Fruit fly (Drosophila melanogaster) whole organism, embryonic: ENCODE results near the gene CG46463.

Source experiments
- Asciz ChIP-seq: fragments of 200-800 bp; sonication (Bioruptor generic); optimal IDR thresholded peaks from 2 replicates; lab custom pipeline; 2017; ENCODE audit warnings: missing biosample characterization, mild to moderate bottlenecking, missing genetic modification characterization, missing genetic modification reagents
- B-H1 ChIP-seq: fragments of 200-800 bp; sonication (Bioruptor generic); IDR thresholded peaks from 3 replicates; pipeline ENCODE4 v1.3.6; 2022; ENCODE audit warnings: missing biosample characterization, missing genetic modification characterization
- B-H2 ChIP-seq: fragments of 200-800 bp; sonication (Bioruptor generic); optimal IDR thresholded peaks from 2 replicates; lab custom pipeline; 2018; ENCODE audit warnings: missing biosample characterization, mild to moderate bottlenecking, missing genetic modification characterization
- Blimp-1 ChIP-seq: fragments of 200-800 bp; sonication (Bioruptor generic); optimal IDR thresholded peaks from 3 replicates; lab custom pipeline; 2018; ENCODE audit warnings: missing biosample characterization, missing genetic modification characterization, mild to moderate bottlenecking, moderate library complexity, missing genetic modification reagents
- C15 ChIP-seq: fragments of 200-800 bp; sonication (Bioruptor generic); IDR thresholded peaks from 3 replicates; pipeline ENCODE4 v1.3.6; 2022; ENCODE audit warnings: missing biosample characterization, missing genetic modification characterization
- CG10274 ChIP-seq: fragments of 200-800 bp; sonication (Bioruptor generic); optimal IDR thresholded peaks from 3 replicates; lab custom pipeline; 2017; ENCODE audit warnings: missing biosample characterization, mild to moderate bottlenecking, missing genetic modification characterization
- CG11085 ChIP-seq: fragments of 200-800 bp; sonication (Bioruptor generic); IDR thresholded peaks from 2 replicates; pipeline ENCODE4 v1.3.6; 2022; ENCODE audit warnings: missing biosample characterization, missing genetic modification characterization
- CG11456 ChIP-seq: fragments of 200-800 bp; sonication (Bioruptor generic); IDR thresholded peaks from 3 replicates; pipeline ENCODE4 v1.3.6; 2022; ENCODE audit warnings: missing biosample characterization, missing genetic modification characterization
- CG12071 ChIP-seq: fragments of 200-800 bp; sonication (Bioruptor generic); optimal IDR thresholded peaks from 3 replicates; lab custom pipeline; 2018; ENCODE audit warnings: missing biosample characterization, mild to moderate bottlenecking, missing genetic modification characterization
- CG12659 ChIP-seq: fragments of 200-800 bp; sonication (Bioruptor generic); optimal IDR thresholded peaks from 3 replicates; lab custom pipeline; 2017; ENCODE audit warnings: mild to moderate bottlenecking, missing biosample characterization, missing genetic modification reagents, missing genetic modification characterization
- CG17359 ChIP-seq: fragments of 200-800 bp; sonication (Bioruptor generic); optimal IDR thresholded peaks from 3 replicates; lab custom pipeline; 2018; ENCODE audit warnings: missing biosample characterization, mild to moderate bottlenecking, missing genetic modification characterization, moderate library complexity
- CG2120 ChIP-seq: fragments of 200-800 bp; sonication (Bioruptor generic); optimal IDR thresholded peaks from 3 replicates; lab custom pipeline; 2016; ENCODE audit warnings: missing biosample characterization, missing genetic modification characterization
- CG2129 ChIP-seq: fragments of 200-800 bp; sonication (Bioruptor generic); IDR thresholded peaks from 2 replicates; pipeline ENCODE4 v1.3.6; 2022; ENCODE audit warnings: missing biosample characterization, missing genetic modification characterization; ENCODE audit not compliant: partially characterized antibody
- CG2199 ChIP-seq: fragments of 200-800 bp; sonication (Bioruptor generic); IDR thresholded peaks from 3 replicates; pipeline ENCODE4 v1.3.6; 2022; ENCODE audit warnings: missing biosample characterization, missing genetic modification characterization
- CG2678 ChIP-seq: fragments of 200-800 bp; sonication (Bioruptor generic); optimal IDR thresholded peaks from 3 replicates; lab custom pipeline; 2019; ENCODE audit warnings: missing biosample characterization, mild to moderate bottlenecking, missing genetic modification characterization, moderate library complexity
- CG2875 ChIP-seq: fragments of 200-800 bp; sonication (Bioruptor generic); optimal IDR thresholded peaks from 2 replicates; lab custom pipeline; 2017; ENCODE audit warnings: missing biosample characterization, mild to moderate bottlenecking, missing genetic modification characterization, missing genetic modification reagents
- CG32532 ChIP-seq: fragments of 200-800 bp; sonication (Bioruptor generic); IDR thresholded peaks from 2 replicates; pipeline ENCODE4 v1.3.6; 2022; ENCODE audit warnings: missing biosample characterization, missing genetic modification characterization
- CG4424 ChIP-seq: fragments of 200-800 bp; sonication (Bioruptor generic); optimal IDR thresholded peaks from 3 replicates; lab custom pipeline; 2016; ENCODE audit warnings: missing biosample characterization, missing genetic modification characterization
- CG5953 ChIP-seq: fragments of 200-800 bp; sonication (Bioruptor generic); IDR thresholded peaks from 2 replicates; pipeline ENCODE4 v1.3.6; 2022; ENCODE audit warnings: missing biosample characterization, missing genetic modification characterization
- CG6689 ChIP-seq: fragments of 200-800 bp; sonication (Bioruptor generic); IDR thresholded peaks from 2 replicates; pipeline ENCODE4 v1.3.6; 2022; ENCODE audit warnings: missing biosample characterization, missing genetic modification characterization
- CG7839 ChIP-seq: fragments of 200-800 bp; sonication (Bioruptor generic); optimal IDR thresholded peaks from 3 replicates; lab custom pipeline; 2018; ENCODE audit warnings: missing biosample characterization, mild to moderate bottlenecking, missing genetic modification characterization, moderate library complexity
- CG8478 ChIP-seq: fragments of >200 bp; optimal IDR thresholded peaks from 2 replicates; lab custom pipeline; 2018
- CG8924 ChIP-seq: fragments of 200-800 bp; optimal IDR thresholded peaks from 3 replicates; lab custom pipeline; 2019; ENCODE audit warnings: missing biosample characterization, mild to moderate bottlenecking, missing genetic modification characterization, moderate library complexity
- CG9215 ChIP-seq: fragments of 200-800 bp; sonication (Bioruptor generic); IDR thresholded peaks from 2 replicates; pipeline ENCODE4 v1.3.6; 2022; ENCODE audit warnings: missing biosample characterization, missing genetic modification characterization
- CG9932 ChIP-seq: fragments of 200-800 bp; sonication (Bioruptor generic); IDR thresholded peaks from 2 replicates; pipeline ENCODE4 v1.3.6; 2022; ENCODE audit warnings: missing biosample characterization, missing genetic modification characterization
- Camta ChIP-seq: fragments of 200-800 bp; sonication (Bioruptor generic); optimal IDR thresholded peaks from 2 replicates; lab custom pipeline; 2016; ENCODE audit warnings: missing biosample characterization, missing genetic modification characterization
- Dad ChIP-seq: fragments of 200-800 bp; sonication (Bioruptor generic); optimal IDR thresholded peaks from 3 replicates; lab custom pipeline; 2016; ENCODE audit warnings: missing biosample characterization, missing genetic modification characterization
- Eip74EF ChIP-seq, 2 experiments: fragments of 200-800 bp in 1 of 2; fragments of >200 bp in 1 of 2; sonication (Bioruptor generic) in 1 of 2; optimal IDR thresholded peaks; 2 replicates each; lab custom pipeline; 2017 to 2019; ENCODE audit warnings: missing biosample characterization in 2 of 2, missing genetic modification characterization in 2 of 2, mild to moderate bottlenecking in 1 of 2, moderate library complexity in 1 of 2
- Gsc ChIP-seq: fragments of 200-800 bp; sonication (Bioruptor generic); IDR thresholded peaks from 2 replicates; pipeline ENCODE4 v1.3.6; 2022; ENCODE audit warnings: missing biosample characterization, missing genetic modification characterization
- Hmx ChIP-seq: fragments of 200-800 bp; sonication (Bioruptor generic); optimal IDR thresholded peaks from 2 replicates; lab custom pipeline; 2016; ENCODE audit warnings: missing biosample characterization, missing genetic modification characterization
- NC2α ChIP-seq: fragments of 200-800 bp; sonication (Bioruptor generic); optimal IDR thresholded peaks from 2 replicates; lab custom pipeline; 2016; ENCODE audit warnings: missing biosample characterization, missing genetic modification characterization
- Sox100B ChIP-seq: fragments of 200-800 bp; sonication (Bioruptor generic); optimal IDR thresholded peaks from 3 replicates; lab custom pipeline; 2018; ENCODE audit warnings: missing biosample characterization, mild to moderate bottlenecking, missing genetic modification characterization
- bab2 ChIP-seq: fragments of 200-800 bp; sonication (Bioruptor generic); optimal IDR thresholded peaks from 2 replicates; lab custom pipeline; 2016; ENCODE audit warnings: missing biosample characterization, missing genetic modification characterization
- chinmo ChIP-seq: fragments of 200-800 bp; sonication (Bioruptor generic); IDR thresholded peaks from 4 replicates; pipeline ENCODE4 v1.3.6; 2022; ENCODE audit warnings: missing biosample characterization, missing genetic modification characterization; ENCODE audit not compliant: partially characterized antibody
- chm ChIP-seq: fragments of 200-800 bp; sonication (Bioruptor generic); IDR thresholded peaks from 2 replicates; pipeline ENCODE4 v1.3.6; 2022; ENCODE audit warnings: missing biosample characterization, missing genetic modification characterization
- ci ChIP-seq: fragments of 200-800 bp; sonication (Bioruptor generic); IDR thresholded peaks from 3 replicates; pipeline ENCODE4 v1.3.6; 2022; ENCODE audit warnings: missing biosample characterization, missing genetic modification characterization
- crp ChIP-seq, 2 experiments: fragments of 200-800 bp; sonication (Bioruptor generic); optimal IDR thresholded peaks; 2 replicates in 1 of 2; 3 replicates in 1 of 2; lab custom pipeline; 2017; ENCODE audit warnings: missing biosample characterization in 2 of 2, missing genetic modification characterization in 2 of 2, mild to moderate bottlenecking in 1 of 2, moderate library complexity in 1 of 2
- dan ChIP-seq: fragments of 200-800 bp; sonication (Bioruptor generic); IDR thresholded peaks from 2 replicates; pipeline ENCODE4 v1.3.6; 2022; ENCODE audit warnings: missing biosample characterization, missing genetic modification characterization
- fd102C ChIP-seq: fragments of 200-800 bp; sonication (Bioruptor generic); optimal IDR thresholded peaks from 2 replicates; lab custom pipeline; 2018; ENCODE audit warnings: missing biosample characterization, mild to moderate bottlenecking, missing genetic modification characterization, moderate library complexity
- gcm ChIP-seq: fragments of 200-800 bp; sonication (Bioruptor generic); optimal IDR thresholded peaks from 2 replicates; lab custom pipeline; 2019; ENCODE audit warnings: missing biosample characterization, mild to moderate bottlenecking, missing genetic modification characterization, moderate library complexity
- h ChIP-seq: fragments of >200 bp; optimal IDR thresholded peaks from 2 replicates; lab custom pipeline; 2017
- nerfin-2 ChIP-seq: fragments of 200-800 bp; sonication (Bioruptor generic); IDR thresholded peaks from 2 replicates; pipeline ENCODE4 v1.3.6; 2022; ENCODE audit warnings: missing biosample characterization, missing genetic modification characterization; ENCODE audit not compliant: partially characterized antibody
- odd ChIP-seq: fragments of 200-800 bp; sonication (Bioruptor generic); optimal IDR thresholded peaks from 2 replicates; lab custom pipeline; 2017; ENCODE audit warnings: missing biosample characterization, mild to moderate bottlenecking, missing genetic modification characterization
- otp ChIP-seq: fragments of 200-800 bp; sonication (Bioruptor generic); IDR thresholded peaks from 3 replicates; pipeline ENCODE4, ENCODE4 v1.3.6; 2022; ENCODE audit warnings: missing biosample characterization, missing genetic modification characterization
- pita ChIP-seq: fragments of 200-800 bp; sonication (Bioruptor generic); optimal IDR thresholded peaks from 2 replicates; lab custom pipeline; 2017; ENCODE audit warnings: missing biosample characterization, mild to moderate bottlenecking, missing genetic modification characterization
- salm ChIP-seq: fragments of 200-800 bp; sonication (Bioruptor generic); optimal IDR thresholded peaks from 2 replicates; lab custom pipeline; 2018; ENCODE audit warnings: missing biosample characterization, mild to moderate bottlenecking, missing genetic modification characterization
- scrt ChIP-seq: fragments of 200-800 bp; sonication (Bioruptor generic); optimal IDR thresholded peaks from 2 replicates; lab custom pipeline; 2018; ENCODE audit warnings: missing biosample characterization, mild to moderate bottlenecking, missing genetic modification characterization, moderate library complexity
- slou ChIP-seq: fragments of 200-800 bp; sonication (Bioruptor generic); optimal IDR thresholded peaks from 3 replicates; lab custom pipeline; 2016; ENCODE audit warnings: missing biosample characterization, missing genetic modification characterization
- sna ChIP-seq: fragments of 200-800 bp; sonication (Bioruptor generic); IDR thresholded peaks from 2 replicates; pipeline ENCODE4 v1.3.6; 2022; ENCODE audit warnings: missing biosample characterization, missing genetic modification characterization; ENCODE audit not compliant: partially characterized antibody
- twi ChIP-seq: fragments of 200-800 bp; optimal IDR thresholded peaks from 2 replicates; lab custom pipeline; 2019; ENCODE audit warnings: missing biosample characterization, mild to moderate bottlenecking, missing genetic modification characterization, moderate library complexity
- unpg ChIP-seq: fragments of 200-800 bp; sonication (Bioruptor generic); optimal IDR thresholded peaks from 3 replicates; lab custom pipeline; 2018; ENCODE audit warnings: missing biosample characterization, mild to moderate bottlenecking, missing genetic modification characterization, moderate library complexity

CG46463 gene

DNA sequence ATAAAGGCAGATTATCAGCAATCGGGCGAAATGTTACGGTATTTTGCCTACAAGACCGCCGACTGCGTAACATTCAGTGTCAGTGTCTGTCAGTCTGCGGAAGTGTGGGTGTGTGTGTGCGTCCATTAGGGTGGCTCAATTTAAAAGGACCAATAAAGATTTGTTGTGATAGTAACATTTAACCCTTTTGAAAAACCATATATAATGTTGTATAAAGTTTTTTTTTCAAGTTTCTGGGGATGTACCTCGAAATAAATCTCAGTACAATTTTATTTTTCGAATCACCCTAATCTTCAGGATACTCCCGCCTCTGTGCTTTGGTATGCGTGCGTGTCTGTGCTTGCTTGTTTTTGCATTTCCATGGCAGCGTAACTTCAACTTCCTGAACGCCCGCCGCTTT is 11.7 kb downstream of the CG46463 start (continued):
- TF ChIP-seq CG2199 (GFP tag; lab: Robert Waterston, UW), result no peak
- peak; percentile 78; the same call in 1 of the 2 replicates for TF ChIP-seq chm
- TF ChIP-seq Asciz (GFP tag; lab: Kevin White, UChicago), result peak; percentile 54
- TF ChIP-seq chinmo (GFP tag; lab: Robert Waterston, UW), result no peak
- TF ChIP-seq slou (GFP tag; lab: Kevin White, UChicago), result no peak
- TF ChIP-seq CG11456 (GFP tag; lab: Robert Waterston, UW), result peak; percentile 78
- TF ChIP-seq CG10274, result peak; percentile 51
- peak; percentile 25; the same call in 1 of the 2 replicates for TF ChIP-seq CG9215 (GFP tag; lab: Robert Waterston, UW)
- peak; percentile 79 for TF ChIP-seq scrt (GFP tag; lab: Kevin White, UChicago)
- peak; percentile 88 for TF ChIP-seq CG2678 (tag; lab: Kevin White, UChicago)
- peak; percentile 58 for TF ChIP-seq Blimp-1 (GFP tag; lab: Kevin White, UChicago)
- TF ChIP-seq CG8478 (lab: Kevin White, UChicago), result no peak
- peak; percentile 77 for TF ChIP-seq CG8924 (tag; lab: Kevin White, UChicago)
- TF ChIP-seq unpg (GFP tag; lab: Kevin White, UChicago), result peak; percentile 81
- TF ChIP-seq crp (GFP tag; optimal IDR thresholded peaks at IDR 0.05; lab: Kevin White, UChicago), result no peak
- peak; percentile 65 for TF ChIP-seq salm
- peak; percentile 48 for TF ChIP-seq CG6689 (GFP tag; lab: Robert Waterston, UW)
- peak; percentile 69; the same call in 2 of the 3 replicates for TF ChIP-seq otp
- TF ChIP-seq CG12659, result peak; percentile 65
- TF ChIP-seq gcm (GFP tag; lab: Kevin White, UChicago), result peak; percentile 56
- TF ChIP-seq CG2875 (GFP tag; lab: Kevin White, UChicago), result peak; percentile 10
- no peak for TF ChIP-seq fd102C
- TF ChIP-seq odd (GFP tag; lab: Kevin White, UChicago), result peak; percentile 61
- peak; percentile 89 for TF ChIP-seq ci
- TF ChIP-seq CG11085 (GFP tag; lab: Robert Waterston, UW), result 0 out of 2 replicates have a peak, but pooled peaks have one; percentile 41
- no peak for TF ChIP-seq Hmx
- TF ChIP-seq B-H2, result peak; percentile 89
- TF ChIP-seq CG5953 (GFP tag; lab: Robert Waterston, UW), result 0 out of 2 replicates have a peak, but pooled peaks have one; percentile 23
- no peak for TF ChIP-seq twi (tag; lab: Kevin White, UChicago)
- peak; percentile 44 for TF ChIP-seq Dad (GFP tag; lab: Kevin White, UChicago)
- no peak for TF ChIP-seq CG2129
- TF ChIP-seq CG17359 (tag; lab: Kevin White, UChicago), result peak; percentile 75
- peak; percentile 44 for TF ChIP-seq bab2 (GFP tag; lab: Kevin White, UChicago)
- no peak for TF ChIP-seq nerfin-2 (GFP tag; lab: Robert Waterston, UW)
- peak; percentile 79 for TF ChIP-seq CG7839 (tag; lab: Kevin White, UChicago)
- no peak for TF ChIP-seq pita (GFP tag; lab: Kevin White, UChicago)
- TF ChIP-seq CG9932, result peak; percentile 71
- peak; percentile 56 for TF ChIP-seq Sox100B (GFP tag; lab: Kevin White, UChicago)
- no peak for TF ChIP-seq dan (GFP tag; lab: Robert Waterston, UW)
- peak; percentile 76 for TF ChIP-seq CG12071
- TF ChIP-seq NC2α, result peak; percentile 47
- TF ChIP-seq C15 (GFP tag; lab: Robert Waterston, UW), result no peak
- peak; percentile 67 for TF ChIP-seq B-H1
- peak; percentile 56 for TF ChIP-seq CG4424 (GFP tag; lab: Kevin White, UChicago)
- no peak for TF ChIP-seq sna (GFP tag; lab: Robert Waterston, UW)
- TF ChIP-seq CG32532 (GFP tag; lab: Robert Waterston, UW), result peak; percentile 85
- peak; percentile 88 for TF ChIP-seq CG2120 (GFP tag; lab: Kevin White, UChicago)
- no peak for TF ChIP-seq Gsc
- peak in 1 of 2 experiments; percentile 29 for TF ChIP-seq Eip74EF (GFP tag; optimal IDR thresholded peaks at IDR 0.05; lab: Kevin White, UChicago)
- no peak for TF ChIP-seq h
- TF ChIP-seq Camta (GFP tag; lab: Kevin White, UChicago), result peak; percentile 29
